Fruit fly (Drosophila melanogaster) whole organism, embryonic: ENCODE data around the gene Irp-1B.

Source experiments
- Atf6 ChIP-seq: fragments of 200-800 bp; sonication (Bioruptor generic); IDR thresholded peaks from 2 replicates; pipeline ENCODE4 v1.3.6; 2022; ENCODE audit warnings: missing biosample characterization, missing genetic modification characterization
- BEAF-32 ChIP-seq: fragments of 200-800 bp; sonication (Bioruptor generic); optimal IDR thresholded peaks from 3 replicates; lab custom pipeline; 2017; ENCODE audit warnings: missing biosample characterization, missing genetic modification characterization, mild to moderate bottlenecking, moderate library complexity, missing genetic modification reagents
- CG1024 ChIP-seq: fragments of 200-800 bp; sonication (Bioruptor generic); IDR thresholded peaks from 2 replicates; pipeline ENCODE4 v1.3.6; 2022; ENCODE audit warnings: missing biosample characterization, missing genetic modification characterization
- CG10267 ChIP-seq: fragments of 200-800 bp; sonication (Bioruptor generic); optimal IDR thresholded peaks from 2 replicates; lab custom pipeline; 2018; ENCODE audit warnings: missing biosample characterization, mild to moderate bottlenecking, missing genetic modification characterization, moderate library complexity
- CG11247 ChIP-seq: fragments of 200-800 bp; sonication (Bioruptor generic); IDR thresholded peaks from 2 replicates; pipeline ENCODE4 v1.3.6; 2022; ENCODE audit warnings: missing biosample characterization, missing genetic modification characterization
- CG12155 ChIP-seq: fragments of 200-800 bp; sonication (Bioruptor generic); optimal IDR thresholded peaks from 3 replicates; lab custom pipeline; 2016; ENCODE audit warnings: missing biosample characterization, missing genetic modification characterization
- CG12219 ChIP-seq: fragments of 200-800 bp; sonication (Bioruptor generic); optimal IDR thresholded peaks from 3 replicates; lab custom pipeline; 2018; ENCODE audit warnings: missing biosample characterization, mild to moderate bottlenecking, missing genetic modification characterization
- CG13287 ChIP-seq: fragments of 200-800 bp; sonication (Bioruptor generic); IDR thresholded peaks from 2 replicates; pipeline ENCODE4 v1.3.6; 2022; ENCODE audit warnings: missing biosample characterization, missing genetic modification characterization; ENCODE audit not compliant: partially characterized antibody
- CG15269 ChIP-seq: fragments of 200-800 bp; sonication (Bioruptor generic); optimal IDR thresholded peaks from 2 replicates; lab custom pipeline; 2018; ENCODE audit warnings: missing biosample characterization, mild to moderate bottlenecking, missing genetic modification characterization, moderate library complexity
- CG15514 ChIP-seq: fragments of 200-800 bp; sonication (Bioruptor generic); optimal IDR thresholded peaks from 3 replicates; lab custom pipeline; 2017; ENCODE audit warnings: missing biosample characterization, missing genetic modification characterization, mild to moderate bottlenecking, moderate library complexity, missing genetic modification reagents
- CG16779 ChIP-seq: fragments of 200-800 bp; sonication (Bioruptor generic); IDR thresholded peaks from 2 replicates; pipeline ENCODE4 v1.3.6; 2022; ENCODE audit warnings: missing biosample characterization, missing genetic modification characterization
- CG16815 ChIP-seq: fragments of 200-800 bp; sonication (Bioruptor generic); optimal IDR thresholded peaks from 3 replicates; lab custom pipeline; 2017; ENCODE audit warnings: missing biosample characterization, mild to moderate bottlenecking, missing genetic modification characterization
- CG17186 ChIP-seq: fragments of 200-800 bp; sonication (Bioruptor generic); optimal IDR thresholded peaks from 3 replicates; lab custom pipeline; 2017; ENCODE audit warnings: missing biosample characterization, missing genetic modification reagents, missing genetic modification characterization
- CG17612 ChIP-seq: fragments of 200-800 bp; sonication (Bioruptor generic); IDR thresholded peaks from 2 replicates; pipeline ENCODE4 v1.3.6; 2022; ENCODE audit warnings: missing biosample characterization, missing genetic modification characterization
- CG18262 ChIP-seq: fragments of 200-800 bp; optimal IDR thresholded peaks from 3 replicates; lab custom pipeline; 2019; ENCODE audit warnings: missing biosample characterization, mild to moderate bottlenecking, missing genetic modification characterization, moderate library complexity
- CG3407 ChIP-seq: fragments of 200-800 bp; sonication (Bioruptor generic); optimal IDR thresholded peaks from 2 replicates; lab custom pipeline; 2018; ENCODE audit warnings: missing biosample characterization, mild to moderate bottlenecking, missing genetic modification characterization
- CG8478 ChIP-seq: fragments of >200 bp; optimal IDR thresholded peaks from 2 replicates; lab custom pipeline; 2018
- CG9437 ChIP-seq: fragments of 200-800 bp; sonication (Bioruptor generic); optimal IDR thresholded peaks from 2 replicates; lab custom pipeline; 2018; ENCODE audit warnings: missing biosample characterization, mild to moderate bottlenecking, missing genetic modification characterization
- CG9609 ChIP-seq: fragments of 200-800 bp; sonication (Bioruptor generic); optimal IDR thresholded peaks from 3 replicates; lab custom pipeline; 2016; ENCODE audit warnings: missing biosample characterization, missing genetic modification characterization
- Camta ChIP-seq: fragments of 200-800 bp; sonication (Bioruptor generic); optimal IDR thresholded peaks from 2 replicates; lab custom pipeline; 2016; ENCODE audit warnings: missing biosample characterization, missing genetic modification characterization
- D ChIP-seq, 2 experiments: fragments of 200-800 bp in 1 of 2; fragments of >200 bp in 1 of 2; sonication (Bioruptor generic) in 1 of 2; optimal IDR thresholded peaks; 2 replicates in 1 of 2; 3 replicates in 1 of 2; lab custom pipeline; 2017; ENCODE audit warnings: mild to moderate bottlenecking in 1 of 2, missing biosample characterization in 1 of 2, missing genetic modification characterization in 1 of 2, missing genetic modification reagents in 1 of 2
- Dek ChIP-seq: fragments of 200-800 bp; sonication (Bioruptor generic); optimal IDR thresholded peaks from 3 replicates; lab custom pipeline; 2019; ENCODE audit warnings: missing biosample characterization, mild to moderate bottlenecking, missing genetic modification characterization, moderate library complexity
- Dfd ChIP-seq, 2 experiments: fragments of >200 bp; optimal IDR thresholded peaks; 2 replicates each; lab custom pipeline; 2017; ENCODE audit warnings: missing biosample characterization in 2 of 2, missing genetic modification characterization in 2 of 2
- GATAe ChIP-seq: fragments of 200-800 bp; sonication (Bioruptor generic); conservative IDR thresholded peaks from 2 replicates; pipeline ENCODE4 v1.3.6; 2022; ENCODE audit warnings: missing biosample characterization, missing genetic modification characterization
- Hmx ChIP-seq: fragments of 200-800 bp; sonication (Bioruptor generic); optimal IDR thresholded peaks from 2 replicates; lab custom pipeline; 2016; ENCODE audit warnings: missing biosample characterization, missing genetic modification characterization
- NFAT ChIP-seq: fragments of 200-800 bp; sonication (Bioruptor generic); IDR thresholded peaks from 2 replicates; pipeline ENCODE4 v1.3.6; 2022; ENCODE audit warnings: missing biosample characterization, missing genetic modification characterization
- Nf-YA ChIP-seq: fragments of 200-800 bp; sonication (Bioruptor generic); IDR thresholded peaks from 2 replicates; pipeline ENCODE4 v1.3.6; 2022; ENCODE audit warnings: missing biosample characterization, missing genetic modification characterization
- Nf-YC ChIP-seq: fragments of 200-800 bp; optimal IDR thresholded peaks from 3 replicates; lab custom pipeline; 2019; ENCODE audit warnings: missing biosample characterization, mild to moderate bottlenecking, missing genetic modification characterization, moderate library complexity
- Ravus ChIP-seq: fragments of 200-800 bp; sonication (Bioruptor generic); IDR thresholded peaks from 2 replicates; pipeline ENCODE4 v1.3.6; 2022; ENCODE audit warnings: missing biosample characterization, missing genetic modification characterization
- Sry-δ ChIP-seq: fragments of 200-800 bp; sonication (Bioruptor generic); optimal IDR thresholded peaks from 2 replicates; lab custom pipeline; 2016; ENCODE audit warnings: missing biosample characterization, missing genetic modification characterization
- Stat92E ChIP-seq, 3 experiments: fragments of >200 bp in 2 of 3; fragments of 200-800 bp in 1 of 3; sonication (Bioruptor generic) in 1 of 3; optimal IDR thresholded peaks; 2 replicates each; lab custom pipeline; 2017 to 2019; ENCODE audit warnings: missing biosample characterization in 3 of 3, missing genetic modification characterization in 3 of 3, mild to moderate bottlenecking in 1 of 3, moderate library complexity in 1 of 3
- ash1 ChIP-seq: fragments of 200-800 bp; sonication (Bioruptor generic); optimal IDR thresholded peaks from 2 replicates; lab custom pipeline; 2018; ENCODE audit warnings: missing biosample characterization, mild to moderate bottlenecking, missing genetic modification characterization
- crol ChIP-seq: fragments of 200-800 bp; sonication (Bioruptor generic); IDR thresholded peaks from 2 replicates; pipeline ENCODE4 v1.3.6; 2022; ENCODE audit warnings: missing biosample characterization, missing genetic modification characterization
- ewg ChIP-seq: fragments of 200-800 bp; sonication (Bioruptor generic); optimal IDR thresholded peaks from 3 replicates; lab custom pipeline; 2017; ENCODE audit warnings: mild to moderate bottlenecking, missing biosample characterization, missing genetic modification reagents, missing genetic modification characterization
- fu2 ChIP-seq: fragments of 200-800 bp; sonication (Bioruptor generic); optimal IDR thresholded peaks from 2 replicates; lab custom pipeline; 2016; ENCODE audit warnings: missing biosample characterization, missing genetic modification characterization
- gem ChIP-seq: fragments of 200-800 bp; sonication (Bioruptor generic); optimal IDR thresholded peaks from 2 replicates; lab custom pipeline; 2019; ENCODE audit warnings: missing biosample characterization, mild to moderate bottlenecking, missing genetic modification characterization, moderate library complexity
- gsb-n ChIP-seq: fragments of 200-800 bp; sonication (Bioruptor generic); optimal IDR thresholded peaks from 3 replicates; lab custom pipeline; 2018; ENCODE audit warnings: missing biosample characterization, mild to moderate bottlenecking, missing genetic modification characterization
- ham ChIP-seq: fragments of 200-800 bp; sonication (Bioruptor generic); IDR thresholded peaks from 2 replicates; pipeline ENCODE4 v1.3.6; 2022; ENCODE audit warnings: missing biosample characterization, missing genetic modification characterization
- her ChIP-seq: fragments of 200-800 bp; sonication (Bioruptor generic); optimal IDR thresholded peaks from 2 replicates; lab custom pipeline; 2016; ENCODE audit warnings: missing biosample characterization, missing genetic modification characterization
- kah ChIP-seq: fragments of 200-800 bp; sonication (Bioruptor generic); optimal IDR thresholded peaks from 2 replicates; lab custom pipeline; 2018; ENCODE audit warnings: missing biosample characterization, mild to moderate bottlenecking, missing genetic modification characterization
- pan ChIP-seq, 4 experiments: fragments of >200 bp in 3 of 4; fragments of 200-800 bp in 1 of 4; sonication (Bioruptor generic) in 1 of 4; optimal IDR thresholded peaks in 3 of 4; IDR thresholded peaks in 1 of 4; 2 replicates each; pipeline versions ENCODE4 v1.3.6 to Lab custom; 2017 to 2022; ENCODE audit warnings: missing biosample characterization in 2 of 4, missing genetic modification characterization in 2 of 4, mixed read lengths in 1 of 4
- pum ChIP-seq: fragments of 200-800 bp; sonication (Bioruptor generic); optimal IDR thresholded peaks from 2 replicates; lab custom pipeline; 2016; ENCODE audit warnings: missing biosample characterization, missing genetic modification characterization
- ro ChIP-seq: fragments of 200-800 bp; sonication (Bioruptor generic); IDR thresholded peaks from 2 replicates; pipeline ENCODE4 v1.3.6; 2022; ENCODE audit warnings: missing biosample characterization, missing genetic modification characterization
- sd ChIP-seq: fragments of 200-800 bp; sonication (Bioruptor generic); optimal IDR thresholded peaks from 3 replicates; lab custom pipeline; 2018; ENCODE audit warnings: missing biosample characterization, mild to moderate bottlenecking, missing genetic modification characterization, moderate library complexity
- sima ChIP-seq: fragments of 200-800 bp; sonication (Bioruptor generic); optimal IDR thresholded peaks from 2 replicates; lab custom pipeline; 2016; ENCODE audit warnings: missing biosample characterization, missing genetic modification characterization
- sna ChIP-seq: fragments of 200-800 bp; sonication (Bioruptor generic); IDR thresholded peaks from 2 replicates; pipeline ENCODE4 v1.3.6; 2022; ENCODE audit warnings: missing biosample characterization, missing genetic modification characterization; ENCODE audit not compliant: partially characterized antibody
- sug ChIP-seq: fragments of 200-800 bp; optimal IDR thresholded peaks from 2 replicates; lab custom pipeline; 2019; ENCODE audit warnings: missing biosample characterization, mild to moderate bottlenecking, missing genetic modification characterization, moderate library complexity
- toy ChIP-seq: fragments of 200-800 bp; sonication (Bioruptor generic); IDR thresholded peaks from 2 replicates; pipeline ENCODE4 v1.3.6; 2022; ENCODE audit warnings: missing biosample characterization, missing genetic modification characterization
- trh ChIP-seq: fragments of 200-800 bp; sonication (Bioruptor generic); optimal IDR thresholded peaks from 2 replicates; lab custom pipeline; 2016; ENCODE audit warnings: missing biosample characterization, missing genetic modification characterization

Irp-1B gene

DNA sequence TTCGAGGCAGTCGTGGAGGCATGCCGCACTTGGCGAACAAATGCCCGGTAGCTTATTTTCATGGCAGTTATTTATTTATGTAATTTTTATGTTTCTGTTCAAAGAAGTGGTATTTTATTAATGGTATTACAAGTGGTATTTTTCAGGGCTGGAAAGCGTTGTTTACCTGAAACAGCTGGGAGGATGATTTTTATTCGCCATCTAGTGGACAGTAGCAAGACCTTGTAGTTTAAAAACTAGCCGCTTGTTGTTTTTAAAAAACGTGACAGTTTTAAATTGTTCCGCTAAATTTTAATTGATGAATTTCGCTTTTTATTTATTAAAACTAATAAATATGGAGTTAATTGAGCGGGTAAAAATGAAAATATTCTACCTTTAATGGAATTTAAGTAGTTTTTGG is 3.3 kb upstream of the Irp-1B start, which contains the start of gene CG6345 (continued):
- TF ChIP-seq CG9437, result peak; percentile 69
- peak; percentile 60 for TF ChIP-seq fu2 (GFP tag; lab: Kevin White, UChicago)
- TF ChIP-seq ash1 (GFP tag; lab: Kevin White, UChicago), result peak; percentile 46
- TF ChIP-seq Dfd (GFP tag; optimal IDR thresholded peaks at IDR 0.05; lab: Kevin White, UChicago), result no peak
- peak; percentile 84 for TF ChIP-seq CG15269 (tag; lab: Kevin White, UChicago)
- no peak for TF ChIP-seq CG8478 (lab: Kevin White, UChicago)
- TF ChIP-seq CG12219 (GFP tag; lab: Kevin White, UChicago), result peak; percentile 84
- peak; percentile 82 for TF ChIP-seq NFAT (GFP tag; lab: Robert Waterston, UW)
- no peak for TF ChIP-seq sd (tag; lab: Kevin White, UChicago)
- TF ChIP-seq CG10267, result peak; percentile 84
- TF ChIP-seq CG15514 (GFP tag; lab: Kevin White, UChicago), result peak; percentile 89
- peak; percentile 48; the same call in 1 of the 2 replicates for TF ChIP-seq CG13287
- TF ChIP-seq CG1024, result peak; percentile 66
- peak; percentile 85 for TF ChIP-seq kah (GFP tag; lab: Kevin White, UChicago)
- peak; percentile 64 for TF ChIP-seq gsb-n
- peak; percentile 48; the same call in 1 of the 2 replicates for TF ChIP-seq Nf-YA
- TF ChIP-seq CG3407 (GFP tag; lab: Kevin White, UChicago), result peak; percentile 80
- peak; percentile 74 for TF ChIP-seq CG17186 (GFP tag; lab: Kevin White, UChicago)
- peak; percentile 78 for TF ChIP-seq gem (tag; lab: Kevin White, UChicago)
- TF ChIP-seq sug, result peak; percentile 77
- no peak for TF ChIP-seq ham (GFP tag; lab: Robert Waterston, UW)
- no peak for TF ChIP-seq sna
- TF ChIP-seq pan (optimal IDR thresholded peaks at IDR 0.05; lab: Kevin White, UChicago), result no peak
- peak in 1 of 2 experiments; percentile 87 for TF ChIP-seq pan (GFP tag; optimal IDR thresholded peaks at IDR 0.05 in 1 of 2, IDR thresholded peaks at IDR 0.05 in 1 of 2)
- TF ChIP-seq toy (GFP tag; lab: Robert Waterston, UW), result peak; percentile 18; the same call in 1 of the 2 replicates
- peak; percentile 41 for TF ChIP-seq trh
- TF ChIP-seq CG12155 (GFP tag; lab: Kevin White, UChicago), result peak; percentile 63
- TF ChIP-seq CG9609, result peak; percentile 69
- peak; percentile 78 for TF ChIP-seq her (GFP tag; lab: Kevin White, UChicago)
- peak; percentile 55 for TF ChIP-seq Sry-δ (GFP tag; lab: Kevin White, UChicago)
- TF ChIP-seq Ravus (GFP tag; lab: Robert Waterston, UW), result peak; percentile 15; the same call in 1 of the 2 replicates
- peak; percentile 47 for TF ChIP-seq sima
- TF ChIP-seq Stat92E (GFP tag; optimal IDR thresholded peaks at IDR 0.05; lab: Kevin White, UChicago), result peak in 1 of 3 experiments; percentile 36
- TF ChIP-seq Camta, result peak; percentile 84
- no peak for TF ChIP-seq crol (GFP tag; lab: Robert Waterston, UW)
- peak; percentile 74 for TF ChIP-seq pum (GFP tag; lab: Kevin White, UChicago)
- peak; percentile 83 for TF ChIP-seq CG18262 (tag; lab: Kevin White, UChicago)
- peak; percentile 48 for TF ChIP-seq CG16815 (GFP tag; lab: Kevin White, UChicago)
- TF ChIP-seq CG17612 (GFP tag; lab: Robert Waterston, UW), result peak; percentile 56
- peak; percentile 87 for TF ChIP-seq CG11247 (GFP tag; lab: Robert Waterston, UW)
- no peak; the same call in 1 of the 2 replicates for TF ChIP-seq ro
- peak; percentile 68 for TF ChIP-seq Dek (tag; lab: Kevin White, UChicago)
- peak; percentile 67 for TF ChIP-seq Atf6 (GFP tag; lab: Robert Waterston, UW)
- TF ChIP-seq Hmx (GFP tag; lab: Kevin White, UChicago), result peak; percentile 14
- peak; percentile 77 for TF ChIP-seq ewg (GFP tag; lab: Kevin White, UChicago)
- TF ChIP-seq CG16779 (GFP tag; lab: Robert Waterston, UW), result no peak
- TF ChIP-seq GATAe (GFP tag; lab: Robert Waterston, UW), result peak; percentile 56; the same call in 1 of the 2 replicates
- TF ChIP-seq BEAF-32, result peak; percentile 29
- no peak for TF ChIP-seq D (optimal IDR thresholded peaks at IDR 0.05; lab: Kevin White, UChicago)
- peak; percentile 85 for TF ChIP-seq D (GFP tag; optimal IDR thresholded peaks at IDR 0.05; lab: Kevin White, UChicago)
- TF ChIP-seq Nf-YC, result peak; percentile 81
